Fruit fly (Drosophila melanogaster): ENCODE results near the gene Gr10a.

Gene Gr10a

dm6 chrX:11389494-11390447 lies 27.5 kb downstream of the Gr10a start (continued):
- 0 out of 2 replicates have a peak, but pooled peaks have one; percentile 13 for TF ChIP-seq MBD-R2 (GFP tag; IDR thresholded peaks at IDR 0.05)
- TF ChIP-seq crol (GFP tag; IDR thresholded peaks at IDR 0.05): 0 out of 2 replicates have a peak, but pooled peaks have one; percentile 37
- TF ChIP-seq CG9797 (GFP tag; optimal IDR thresholded peaks at IDR 0.05): peak; percentile 65
- no peak for TF ChIP-seq Hmx (GFP tag; optimal IDR thresholded peaks at IDR 0.05)
- TF ChIP-seq Dp (GFP tag; optimal IDR thresholded peaks at IDR 0.05): peak; percentile 18
- TF ChIP-seq CG17186 (GFP tag; optimal IDR thresholded peaks at IDR 0.05): peak; percentile 6
- TF ChIP-seq NFAT (GFP tag; IDR thresholded peaks at IDR 0.05): no peak
- peak; percentile 75 for TF ChIP-seq sqz (GFP tag; optimal IDR thresholded peaks at IDR 0.05)
- TF ChIP-seq CG4360 (GFP tag; IDR thresholded peaks at IDR 0.05): peak; percentile 94
- TF ChIP-seq CG15269 (tag; optimal IDR thresholded peaks at IDR 0.05): no peak
- TF ChIP-seq stc (GFP tag; IDR thresholded peaks at IDR 0.05): peak; percentile 60; the same call in 1 of the 2 replicates
- TF ChIP-seq CG4617 (GFP tag; optimal IDR thresholded peaks at IDR 0.05; ENCODE audit: borderline replicate concordance): peak; percentile 49
- no peak for TF ChIP-seq CG11504 (tag; optimal IDR thresholded peaks at IDR 0.05)
- TF ChIP-seq caup (GFP tag; optimal IDR thresholded peaks at IDR 0.05; ENCODE audit: severe bottlenecking): peak; percentile 6
- TF ChIP-seq sens (GFP tag): peak; percentile 54
- TF ChIP-seq CG10979 (tag; optimal IDR thresholded peaks at IDR 0.05): no peak
- peak; percentile 47 for TF ChIP-seq trem (tag; optimal IDR thresholded peaks at IDR 0.05)
- peak in 1 of 2 experiments; percentile 15 for TF ChIP-seq tll (GFP tag; optimal IDR thresholded peaks at IDR 0.05)
- TF ChIP-seq YL-1 (GFP tag; optimal IDR thresholded peaks at IDR 0.05): no peak
- peak; percentile 88 for TF ChIP-seq tna (GFP tag; IDR thresholded peaks at IDR 0.05; ENCODE audit: partially characterized antibody)
- TF ChIP-seq CG32767 (GFP tag; IDR thresholded peaks at IDR 0.05): peak; percentile 84
- TF ChIP-seq BtbVII (GFP tag; optimal IDR thresholded peaks at IDR 0.05): peak; percentile 25
- peak; percentile 57; the same call in 1 of the 2 replicates for TF ChIP-seq amos (GFP tag; IDR thresholded peaks at IDR 0.05; ENCODE audit: partially characterized antibody)
- TF ChIP-seq tup (GFP tag; optimal IDR thresholded peaks at IDR 0.05): no peak
- TF ChIP-seq Bgb (GFP tag; IDR thresholded peaks at IDR 0.05; ENCODE audit: partially characterized antibody): peak; percentile 71
- TF ChIP-seq sna (GFP tag; IDR thresholded peaks at IDR 0.05; ENCODE audit: partially characterized antibody): peak; percentile 84
- no peak for TF ChIP-seq Oaz (GFP tag; IDR thresholded peaks at IDR 0.05)
- TF ChIP-seq CG30020 (tag; optimal IDR thresholded peaks at IDR 0.05): peak; percentile 28
- TF ChIP-seq CG6765 (GFP tag; optimal IDR thresholded peaks at IDR 0.05): no peak
- peak; percentile 82 for TF ChIP-seq Adf1 (GFP tag; IDR thresholded peaks at IDR 0.05)
- no peak for TF ChIP-seq ken (GFP tag; IDR thresholded peaks at IDR 0.05)
- peak; percentile 65; the same call in 1 of the 3 replicates for TF ChIP-seq mld (GFP tag; IDR thresholded peaks at IDR 0.05; ENCODE audit: partially characterized antibody)
- no peak for TF ChIP-seq CG7786 (GFP tag; optimal IDR thresholded peaks at IDR 0.05)
- TF ChIP-seq salm (tag; optimal IDR thresholded peaks at IDR 0.05): no peak
- 0 out of 2 replicates have a peak, but pooled peaks have one; percentile 52 for TF ChIP-seq hbn (GFP tag; IDR thresholded peaks at IDR 0.05; ENCODE audit: partially characterized antibody)
- no peak for TF ChIP-seq Elba2 (GFP tag; optimal IDR thresholded peaks at IDR 0.05)
- peak; percentile 36 for TF ChIP-seq pzg (GFP tag; optimal IDR thresholded peaks at IDR 0.05)
- TF ChIP-seq nom (GFP tag; optimal IDR thresholded peaks at IDR 0.05): peak; percentile 14
- TF ChIP-seq Trl (optimal IDR thresholded peaks at IDR 0.05): peak; percentile 87 to 91
- TF ChIP-seq Trl (GFP tag; optimal IDR thresholded peaks at IDR 0.05): peak; percentile 30
- TF ChIP-seq Hmr (GFP tag; optimal IDR thresholded peaks at IDR 0.05): peak; percentile 13
- TF ChIP-seq CG2678 (tag; optimal IDR thresholded peaks at IDR 0.05): no peak
- TF ChIP-seq Eip74EF (GFP tag; optimal IDR thresholded peaks at IDR 0.05): peak in 1 of 2 experiments; percentile 45
- peak; percentile 76 for TF ChIP-seq CG13287 (GFP tag; IDR thresholded peaks at IDR 0.05; ENCODE audit: partially characterized antibody)
- peak; percentile 1 for TF ChIP-seq Asciz (GFP tag; optimal IDR thresholded peaks at IDR 0.05)
- TF ChIP-seq NC2β (GFP tag; optimal IDR thresholded peaks at IDR 0.05): no peak
